Worm (Caenorhabditis elegans) whole organism, L4 larva: ENCODE results near the gene srw-44.

Source experiments
- Y5F2A.4 ChIP-seq: fragments of 200-800 bp; sonication (Bioruptor generic); optimal IDR thresholded peaks from 2 replicates; lab custom pipeline; 2018; ENCODE audit warnings: mild to moderate bottlenecking, missing genetic modification characterization, missing compliant biosample characterization
- ama-1 ChIP-seq: fragments of 150-350 bp; optimal IDR thresholded peaks from 2 replicates; lab custom pipeline; 2014; ENCODE audit warnings: inconsistent platforms, mixed read lengths
- ceh-82 ChIP-seq: sonication (generic microtip); optimal IDR thresholded peaks from 2 replicates; lab custom pipeline; 2017; ENCODE audit warnings: missing biosample characterization, missing genetic modification characterization
- dmd-6 ChIP-seq: fragments of 200-800 bp; sonication (Bioruptor generic); IDR thresholded peaks from 2 replicates; pipeline ENCODE4 v1.3.6; 2022; ENCODE audit warnings: missing genetic modification reagents, missing genetic modification characterization, missing compliant biosample characterization
- dpl-1 ChIP-seq: fragments of 150-350 bp; optimal IDR thresholded peaks from 2 replicates; lab custom pipeline; 2014; ENCODE audit warnings: missing biosample characterization, missing genetic modification reagents, missing genetic modification characterization
- hlh-30 ChIP-seq: sonication (generic microtip); optimal IDR thresholded peaks from 2 replicates; lab custom pipeline; 2017; ENCODE audit warnings: antibody characterized with exemption, mild to moderate bottlenecking, missing genetic modification characterization, missing compliant biosample characterization; ENCODE audit not compliant: insufficient read depth
- nhr-11 ChIP-seq: fragments of 150-350 bp; optimal IDR thresholded peaks from 2 replicates; lab custom pipeline; 2014; ENCODE audit warnings: missing biosample characterization, missing genetic modification characterization
- nhr-25 ChIP-seq: sonication (generic microtip); optimal IDR thresholded peaks from 2 replicates; lab custom pipeline; 2017; ENCODE audit warnings: missing genetic modification characterization, mild to moderate bottlenecking, missing compliant biosample characterization, antibody characterized with exemption, moderate library complexity, borderline replicate concordance; ENCODE audit not compliant: insufficient read depth
- nhr-76 ChIP-seq: fragments of 150-350 bp; optimal IDR thresholded peaks from 2 replicates; lab custom pipeline; 2014; ENCODE audit warnings: missing biosample characterization, missing genetic modification characterization
- nhr-77 ChIP-seq: fragments of 150-350 bp; optimal IDR thresholded peaks from 2 replicates; lab custom pipeline; 2014; ENCODE audit warnings: missing biosample characterization, missing genetic modification characterization
- set-16 ChIP-seq: fragments of 200-800 bp; sonication (Bioruptor generic); IDR thresholded peaks from 2 replicates; pipeline ENCODE4 v1.3.6; 2022; ENCODE audit warnings: missing genetic modification reagents, missing genetic modification characterization, missing compliant biosample characterization
- snpc-4 ChIP-seq: fragments of 150-350 bp; optimal IDR thresholded peaks from 2 replicates; lab custom pipeline; 2014; ENCODE audit warnings: missing biosample characterization, missing genetic modification characterization
- zag-1 ChIP-seq: fragments of 150-350 bp; optimal IDR thresholded peaks from 2 replicates; lab custom pipeline; 2014; ENCODE audit warnings: missing biosample characterization, missing genetic modification characterization

- no peak for TF ChIP-seq set-16
- no peak for TF ChIP-seq ama-1 (lab: Kevin White, UChicago)
- TF ChIP-seq hlh-30 (tag; lab: Kevin White, UChicago) = no peak
- no peak for TF ChIP-seq Y5F2A.4 (GFP tag; lab: Kevin White, UChicago)
- no peak for TF ChIP-seq snpc-4 (tag; lab: Kevin White, UChicago)
- TF ChIP-seq nhr-25 (tag; lab: Kevin White, UChicago) = no peak
- TF ChIP-seq zag-1 = no peak
- TF ChIP-seq dpl-1 (GFP tag; lab: Kevin White, UChicago) = no peak
- no peak for TF ChIP-seq nhr-77
- no peak for TF ChIP-seq nhr-76 (tag; lab: Kevin White, UChicago)
- no peak for TF ChIP-seq nhr-11 (tag; lab: Kevin White, UChicago)
- TF ChIP-seq dmd-6 (GFP tag; lab: Robert Waterston, UW) = no peak
- no peak for TF ChIP-seq ceh-82 (tag; lab: Kevin White, UChicago)
These were observed 14.5 kb downstream of the srw-44 start, which contains the start of gene srz-101 for ce11 chrV:16694538-16694937.
